Fruit fly (Drosophila melanogaster) whole organism: ENCODE results near the gene CG17666.

Experiments
- CG8478 ChIP-seq: fragments of >200 bp; optimal IDR thresholded peaks from 2 replicates; lab custom pipeline; 2018; ENCODE audit warnings: inconsistent platforms
- Dll ChIP-seq: fragments of >200 bp; optimal IDR thresholded peaks from 2 replicates; lab custom pipeline; 2017
- pan ChIP-seq: fragments of >200 bp; optimal IDR thresholded peaks from 2 replicates; lab custom pipeline; 2017

DNA sequence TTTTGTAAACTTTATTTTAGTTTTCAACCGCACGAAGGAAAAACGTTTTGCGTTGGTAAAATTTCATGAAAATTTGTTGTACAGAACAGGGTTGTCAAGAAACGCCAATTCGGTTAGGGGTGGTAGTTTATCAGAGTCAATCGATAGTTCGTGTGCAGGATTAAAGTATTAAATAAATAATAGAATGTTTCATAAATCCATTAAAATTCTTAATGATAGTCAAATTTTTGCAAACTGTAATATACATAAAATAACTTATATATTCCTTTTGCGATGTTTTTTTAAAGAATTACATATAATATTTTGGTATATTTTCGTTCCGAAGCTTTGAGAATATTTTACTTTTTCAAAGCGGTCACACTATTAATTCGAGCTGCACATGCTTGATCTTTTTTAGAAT lies 32.8 kb downstream of the CG17666 start, which contains the start of the genes Sf3a2 and CG42588:
- TF ChIP-seq pan (lab: Kevin White, UChicago) = no peak
- no peak for TF ChIP-seq CG8478 (lab: Kevin White, UChicago)
- no peak for TF ChIP-seq Dll (lab: Kevin White, UChicago)
